Worm (Caenorhabditis elegans): Measurements from ENCODE around the gene C25H3.10.

Gene C25H3.10

DNA sequence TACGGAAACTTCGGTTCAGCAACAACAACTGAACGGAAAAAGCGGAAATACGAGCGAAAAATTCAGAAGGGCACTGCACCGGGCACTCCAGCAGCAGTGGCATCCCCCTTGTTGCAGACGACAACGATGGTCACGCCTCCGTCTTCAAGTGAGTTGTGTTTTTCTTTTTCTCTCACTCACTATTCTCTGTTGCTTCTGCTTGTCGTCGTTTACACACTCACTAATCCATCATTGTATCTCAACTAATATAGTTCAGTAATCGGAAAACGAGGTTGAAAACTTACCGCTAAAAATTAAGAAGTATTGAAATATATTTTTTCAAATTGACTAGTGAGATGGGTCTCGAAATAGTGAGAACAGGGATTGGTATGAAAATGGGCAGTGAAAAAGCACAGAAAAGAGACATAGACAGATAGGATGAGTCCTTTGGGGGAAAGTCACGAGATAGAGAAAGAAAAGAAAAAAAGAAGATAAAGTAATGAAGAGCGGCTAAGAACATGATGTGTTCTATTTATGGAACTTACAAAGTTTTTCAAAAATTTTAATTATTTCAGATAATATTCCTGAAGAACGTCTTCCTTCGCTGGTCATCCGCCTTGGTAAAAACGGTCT lies 35.5 kb downstream of the C25H3.10 start:
- TF ChIP-seq pha-2 (tag; optimal IDR thresholded peaks at IDR 0.05) (no peak), elt-2 (tag; optimal IDR thresholded peaks at IDR 0.05) (no peak), hlh-6 (tag; optimal IDR thresholded peaks at IDR 0.05) (no peak), unc-42 (tag; optimal IDR thresholded peaks at IDR 0.05) (peak; percentile 12), pha-4 (tag; optimal IDR thresholded peaks at IDR 0.05) (no peak), ttx-3 (tag; optimal IDR thresholded peaks at IDR 0.05) (no peak), ceh-18 (tag; optimal IDR thresholded peaks at IDR 0.05) (no peak), ceh-14 (tag; optimal IDR thresholded peaks at IDR 0.05) (peak; percentile 10), ceh-31 (tag; optimal IDR thresholded peaks at IDR 0.05) (no peak), ahr-1 (tag; optimal IDR thresholded peaks at IDR 0.05) (no peak), gmeb-2 (tag; optimal IDR thresholded peaks at IDR 0.05) (no peak)

ce11 chrII:5661735-5662177 lies 37.0 kb downstream of the C25H3.10 start:
- TF ChIP-seq sdc-2 (tag; optimal IDR thresholded peaks at IDR 0.05) (peak; percentile 43), nhr-232 (tag; optimal IDR thresholded peaks at IDR 0.05) (peak; percentile 42), sox-4 (tag; optimal IDR thresholded peaks at IDR 0.05) (peak; percentile 83), unc-86 (tag; optimal IDR thresholded peaks at IDR 0.05) (peak; percentile 72), fax-1 (tag; optimal IDR thresholded peaks at IDR 0.05) (peak; percentile 30), ceh-19 (GFP tag; optimal IDR thresholded peaks at IDR 0.05) (peak; percentile 91), pros-1 (tag; optimal IDR thresholded peaks at IDR 0.05) (peak; percentile 92), lim-6 (tag; optimal IDR thresholded peaks at IDR 0.05) (peak; percentile 78), gmeb-2 (tag; optimal IDR thresholded peaks at IDR 0.05) (peak; percentile 70), ceh-6 (GFP tag; optimal IDR thresholded peaks at IDR 0.05) (peak; percentile 56), fkh-6 (tag; optimal IDR thresholded peaks at IDR 0.05) (no peak), hlh-15 (tag; optimal IDR thresholded peaks at IDR 0.05) (no peak), tbx-7 (tag; optimal IDR thresholded peaks at IDR 0.05) (peak; percentile 23), hlh-30 (tag; optimal IDR thresholded peaks at IDR 0.05; ENCODE audit: insufficient read depth) (peak; percentile 55), dmd-4 (tag; optimal IDR thresholded peaks at IDR 0.05; ENCODE audit: borderline replicate concordance) (peak; percentile 61), ttx-3 (tag; optimal IDR thresholded peaks at IDR 0.05) (no peak), C08G9.2 (tag; optimal IDR thresholded peaks at IDR 0.05) (peak; percentile 76), ceh-34 (tag; optimal IDR thresholded peaks at IDR 0.05) (peak; percentile 90), unc-3 (GFP tag; conservative IDR thresholded peaks at IDR 0.05) (peak; percentile 93), unc-3 (tag; optimal IDR thresholded peaks at IDR 0.05) (no peak), K02D7.2 (tag; optimal IDR thresholded peaks at IDR 0.05) (peak; percentile 75), mec-3 (tag; optimal IDR thresholded peaks at IDR 0.05; ENCODE audit: borderline replicate concordance) (peak; percentile 48), Y22D7AL.16 (tag; optimal IDR thresholded peaks at IDR 0.05) (peak; percentile 78), ceh-2 (tag; optimal IDR thresholded peaks at IDR 0.05) (peak; percentile 54), madf-2 (tag; optimal IDR thresholded peaks at IDR 0.05) (peak; percentile 75), ama-1 (optimal IDR thresholded peaks at IDR 0.05) (peak; percentile 98), elt-4 (tag; optimal IDR thresholded peaks at IDR 0.05) (no peak), unc-42 (tag; optimal IDR thresholded peaks at IDR 0.05) (peak; percentile 36), pha-2 (tag; optimal IDR thresholded peaks at IDR 0.05) (no peak), npax-4 (tag; optimal IDR thresholded peaks at IDR 0.05) (no peak), pha-4 (tag; optimal IDR thresholded peaks at IDR 0.05) (no peak), ceh-48 (tag; optimal IDR thresholded peaks at IDR 0.05) (peak; percentile 74), ceh-9 (tag; optimal IDR thresholded peaks at IDR 0.05) (no peak), che-1 (tag; optimal IDR thresholded peaks at IDR 0.05) (peak; percentile 63), syd-9 (tag; optimal IDR thresholded peaks at IDR 0.05) (peak; percentile 44), lin-11 (tag; optimal IDR thresholded peaks at IDR 0.05) (peak; percentile 67), ref-2 (tag; optimal IDR thresholded peaks at IDR 0.05) (peak; percentile 78), tbx-2 (tag; optimal IDR thresholded peaks at IDR 0.05) (peak; percentile 85), ceh-18 (tag; optimal IDR thresholded peaks at IDR 0.05) (peak; percentile 90), sox-2 (GFP tag; IDR thresholded peaks at IDR 0.05) (peak; percentile 52; the same call in 1 of the 2 replicates), rnt-1 (tag; optimal IDR thresholded peaks at IDR 0.05) (peak; percentile 78), ceh-24 (tag; optimal IDR thresholded peaks at IDR 0.05) (peak; percentile 63), ztf-16 (tag; optimal IDR thresholded peaks at IDR 0.05) (no peak), ceh-22 (tag; optimal IDR thresholded peaks at IDR 0.05) (peak; percentile 68), ceh-14 (tag; optimal IDR thresholded peaks at IDR 0.05) (peak; percentile 72), unc-55 (GFP tag; optimal IDR thresholded peaks at IDR 0.05) (peak; percentile 66), elt-2 (tag; optimal IDR thresholded peaks at IDR 0.05) (peak; percentile 83)
